Fruit fly (Drosophila melanogaster): Measurements from ENCODE around the gene CG13862.

DNA sequence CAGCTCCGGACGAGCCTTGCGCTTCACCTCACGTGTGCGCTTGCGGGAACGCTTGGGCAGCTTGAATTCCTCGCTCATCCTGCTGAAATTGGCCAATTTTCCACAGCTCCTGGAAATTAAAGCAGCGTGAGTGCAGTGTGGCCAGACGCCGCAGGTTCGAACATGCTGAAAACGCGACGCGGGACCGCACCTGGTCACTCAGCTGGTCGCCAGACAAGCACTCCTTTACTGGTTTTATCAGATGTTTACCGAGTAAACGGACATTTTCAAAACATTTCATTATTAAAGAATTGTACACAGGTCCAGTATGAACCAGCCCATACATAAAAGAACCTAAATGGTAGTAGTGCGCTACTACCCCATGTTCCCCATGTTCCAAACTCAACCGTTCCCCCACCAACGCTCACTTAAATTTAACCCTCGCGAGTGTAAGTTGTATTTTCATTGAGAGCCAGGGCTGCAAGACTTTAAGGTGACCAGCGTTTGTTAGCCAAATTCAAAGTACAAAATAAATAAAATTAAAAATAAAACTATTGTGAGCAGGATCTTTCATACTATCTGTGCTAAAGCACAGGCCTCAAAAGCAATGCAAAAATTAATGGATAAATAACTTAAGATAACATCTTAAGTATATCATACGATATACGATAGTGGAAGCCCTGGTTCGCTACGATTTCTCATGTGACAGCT is 30.6 kb downstream of the CG13862 start, which contains the start of the genes JMJD6, CG7071 and Muted:
- TF ChIP-seq usp (GFP tag; optimal IDR thresholded peaks at IDR 0.05) = no peak
- TF ChIP-seq CG8478 (optimal IDR thresholded peaks at IDR 0.05) = no peak

All from whole organism.